Worm (Caenorhabditis elegans): ENCODE data around the gene Y57G7A.2.
A peak's percentile ranks its signal among the peaks of the same experiment; 100 is the strongest.

ce11 chrII:1341416-1341815 lies 45.5 kb downstream of the Y57G7A.2 start:
- TF ChIP-seq him-1 (tag; optimal IDR thresholded peaks at IDR 0.05): peak; percentile 15
- TF ChIP-seq W03F9.2 (tag; optimal IDR thresholded peaks at IDR 0.05): no peak
